Fruit fly (Drosophila melanogaster) whole organism, embryonic: ENCODE results near the gene opa.

Experiments
- B-H2 ChIP-seq: fragments of 200-800 bp; sonication (Bioruptor generic); optimal IDR thresholded peaks from 2 replicates; lab custom pipeline; 2018; ENCODE audit warnings: missing biosample characterization, mild to moderate bottlenecking, missing genetic modification characterization
- CG10267 ChIP-seq: fragments of 200-800 bp; sonication (Bioruptor generic); optimal IDR thresholded peaks from 2 replicates; lab custom pipeline; 2018; ENCODE audit warnings: missing biosample characterization, mild to moderate bottlenecking, missing genetic modification characterization, moderate library complexity
- CG12236 ChIP-seq: fragments of 200-800 bp; sonication (Bioruptor generic); optimal IDR thresholded peaks from 2 replicates; lab custom pipeline; 2016; ENCODE audit warnings: missing biosample characterization, missing genetic modification characterization
- CG13894 ChIP-seq: fragments of 200-800 bp; sonication (Bioruptor generic); optimal IDR thresholded peaks from 3 replicates; lab custom pipeline; 2018; ENCODE audit warnings: missing biosample characterization, mild to moderate bottlenecking, missing genetic modification characterization, moderate library complexity
- CG14014 ChIP-seq: fragments of 200-800 bp; sonication (Bioruptor generic); IDR thresholded peaks from 2 replicates; pipeline ENCODE4 v1.3.6; 2022; ENCODE audit warnings: missing biosample characterization, missing genetic modification characterization
- CG14441 ChIP-seq: fragments of 200-800 bp; sonication (Bioruptor generic); IDR thresholded peaks from 2 replicates; pipeline ENCODE4 v1.3.6; 2022; ENCODE audit warnings: missing biosample characterization, missing genetic modification characterization
- CG17829 ChIP-seq: fragments of 200-800 bp; optimal IDR thresholded peaks from 2 replicates; lab custom pipeline; 2019; ENCODE audit warnings: missing biosample characterization, mild to moderate bottlenecking, missing genetic modification characterization, moderate library complexity
- CG17912 ChIP-seq: fragments of 200-800 bp; sonication (Bioruptor generic); optimal IDR thresholded peaks from 2 replicates; lab custom pipeline; 2018; ENCODE audit warnings: missing biosample characterization, mild to moderate bottlenecking, missing genetic modification characterization
- CG2199 ChIP-seq: fragments of 200-800 bp; sonication (Bioruptor generic); IDR thresholded peaks from 3 replicates; pipeline ENCODE4 v1.3.6; 2022; ENCODE audit warnings: missing biosample characterization, missing genetic modification characterization
- CG2712 ChIP-seq: fragments of 200-800 bp; optimal IDR thresholded peaks from 3 replicates; lab custom pipeline; 2019; ENCODE audit warnings: missing biosample characterization, mild to moderate bottlenecking, missing genetic modification characterization, moderate library complexity
- CG2875 ChIP-seq: fragments of 200-800 bp; sonication (Bioruptor generic); optimal IDR thresholded peaks from 2 replicates; lab custom pipeline; 2017; ENCODE audit warnings: missing biosample characterization, mild to moderate bottlenecking, missing genetic modification characterization, missing genetic modification reagents
- CG34224 ChIP-seq: fragments of 200-800 bp; sonication (Bioruptor generic); IDR thresholded peaks from 3 replicates; pipeline ENCODE4 v1.3.6; 2022; ENCODE audit warnings: missing biosample characterization, missing genetic modification characterization; ENCODE audit not compliant: partially characterized antibody
- CG4854 ChIP-seq: fragments of 200-800 bp; sonication (Bioruptor generic); optimal IDR thresholded peaks from 2 replicates; lab custom pipeline; 2016; ENCODE audit warnings: missing biosample characterization, missing genetic modification characterization, inconsistent platforms
- Camta ChIP-seq: fragments of 200-800 bp; sonication (Bioruptor generic); optimal IDR thresholded peaks from 2 replicates; lab custom pipeline; 2016; ENCODE audit warnings: missing biosample characterization, missing genetic modification characterization
- E2f2 ChIP-seq: fragments of 200-800 bp; sonication (Bioruptor generic); IDR thresholded peaks from 2 replicates; pipeline ENCODE4 v1.3.6; 2022; ENCODE audit warnings: missing biosample characterization, missing genetic modification characterization
- HLH4C ChIP-seq: fragments of 200-800 bp; sonication (Bioruptor generic); IDR thresholded peaks from 3 replicates; pipeline ENCODE4 v1.3.6; 2022; ENCODE audit warnings: missing biosample characterization, missing genetic modification characterization; ENCODE audit not compliant: partially characterized antibody
- Hr3 ChIP-seq: fragments of 200-800 bp; sonication (Bioruptor generic); optimal IDR thresholded peaks from 3 replicates; lab custom pipeline; 2016; ENCODE audit warnings: missing biosample characterization, missing genetic modification characterization
- Hr51 ChIP-seq, 2 experiments: fragments of 200-800 bp; sonication (Bioruptor generic); optimal IDR thresholded peaks; 2 replicates in 1 of 2; 3 replicates in 1 of 2; lab custom pipeline; 2016 to 2018; ENCODE audit warnings: missing biosample characterization in 2 of 2, missing genetic modification characterization in 2 of 2, mild to moderate bottlenecking in 1 of 2, moderate library complexity in 1 of 2
- Jarid2 ChIP-seq: fragments of 200-800 bp; sonication (Bioruptor generic); optimal IDR thresholded peaks from 3 replicates; lab custom pipeline; 2017; ENCODE audit warnings: mild to moderate bottlenecking, missing biosample characterization, missing genetic modification reagents, missing genetic modification characterization
- Lim3 ChIP-seq: fragments of 200-800 bp; sonication (Bioruptor generic); IDR thresholded peaks from 2 replicates; pipeline ENCODE4 v1.3.6; 2022; ENCODE audit warnings: missing biosample characterization, missing genetic modification characterization
- Nf-YC ChIP-seq: fragments of 200-800 bp; optimal IDR thresholded peaks from 3 replicates; lab custom pipeline; 2019; ENCODE audit warnings: missing biosample characterization, mild to moderate bottlenecking, missing genetic modification characterization, moderate library complexity
- Rx ChIP-seq: fragments of 200-800 bp; sonication (Bioruptor generic); IDR thresholded peaks from 2 replicates; pipeline ENCODE4 v1.3.6; 2022; ENCODE audit warnings: missing biosample characterization, missing genetic modification characterization
- TFAM ChIP-seq: fragments of 200-800 bp; sonication (Bioruptor generic); optimal IDR thresholded peaks from 2 replicates; lab custom pipeline; 2017; ENCODE audit warnings: missing biosample characterization, missing genetic modification characterization, inconsistent platforms
- Tbp ChIP-seq: fragments of >200 bp; optimal IDR thresholded peaks from 2 replicates; lab custom pipeline; 2018; ENCODE audit warnings: missing biosample characterization, missing genetic modification characterization
- Vsx1 ChIP-seq: fragments of 200-800 bp; sonication (Bioruptor generic); optimal IDR thresholded peaks from 2 replicates; lab custom pipeline; 2017; ENCODE audit warnings: missing biosample characterization, mild to moderate bottlenecking, missing genetic modification characterization, missing genetic modification reagents
- ac ChIP-seq: fragments of 200-800 bp; sonication (Bioruptor generic); optimal IDR thresholded peaks from 3 replicates; lab custom pipeline; 2017; ENCODE audit warnings: missing biosample characterization, mild to moderate bottlenecking, missing genetic modification characterization
- amos ChIP-seq: fragments of 200-800 bp; sonication (Bioruptor generic); IDR thresholded peaks from 2 replicates; pipeline ENCODE4 v1.3.6; 2022; ENCODE audit warnings: missing biosample characterization, missing genetic modification characterization; ENCODE audit not compliant: partially characterized antibody
- bowl ChIP-seq: fragments of 200-800 bp; sonication (Bioruptor generic); IDR thresholded peaks from 2 replicates; pipeline ENCODE4 v1.3.6; 2022; ENCODE audit warnings: missing biosample characterization, missing genetic modification characterization
- chinmo ChIP-seq: fragments of 200-800 bp; sonication (Bioruptor generic); IDR thresholded peaks from 4 replicates; pipeline ENCODE4 v1.3.6; 2022; ENCODE audit warnings: missing biosample characterization, missing genetic modification characterization; ENCODE audit not compliant: partially characterized antibody
- da ChIP-seq: fragments of 200-800 bp; sonication (Bioruptor generic); optimal IDR thresholded peaks from 2 replicates; lab custom pipeline; 2016; ENCODE audit warnings: missing biosample characterization, missing genetic modification characterization
- hth ChIP-seq: fragments of >200 bp; optimal IDR thresholded peaks from 2 replicates; lab custom pipeline; 2017; ENCODE audit warnings: inconsistent platforms
- kay ChIP-seq: fragments of 200-800 bp; sonication (Bioruptor generic); optimal IDR thresholded peaks from 2 replicates; lab custom pipeline; 2016; ENCODE audit warnings: missing biosample characterization, missing genetic modification characterization
- lola ChIP-seq, 3 experiments: fragments of >200 bp in 2 of 3; fragments of 200-800 bp in 1 of 3; sonication (Bioruptor generic) in 1 of 3; optimal IDR thresholded peaks; 2 replicates each; lab custom pipeline; 2017 to 2019; ENCODE audit warnings: missing biosample characterization in 3 of 3, missing genetic modification characterization in 3 of 3, mild to moderate bottlenecking in 1 of 3, moderate library complexity in 1 of 3
- mam ChIP-seq: fragments of 200-800 bp; sonication (Bioruptor generic); optimal IDR thresholded peaks from 3 replicates; lab custom pipeline; 2016; ENCODE audit warnings: missing biosample characterization, missing genetic modification characterization
- nmo ChIP-seq: fragments of 200-800 bp; sonication (Bioruptor generic); optimal IDR thresholded peaks from 2 replicates; lab custom pipeline; 2018; ENCODE audit warnings: missing biosample characterization, mild to moderate bottlenecking, missing genetic modification characterization, moderate library complexity
- nom ChIP-seq: fragments of 200-800 bp; sonication (Bioruptor generic); optimal IDR thresholded peaks from 2 replicates; lab custom pipeline; 2017; ENCODE audit warnings: missing biosample characterization, missing genetic modification characterization, mild to moderate bottlenecking, moderate library complexity, missing genetic modification reagents
- odd ChIP-seq: fragments of 200-800 bp; sonication (Bioruptor generic); optimal IDR thresholded peaks from 2 replicates; lab custom pipeline; 2017; ENCODE audit warnings: missing biosample characterization, mild to moderate bottlenecking, missing genetic modification characterization
- onecut ChIP-seq: fragments of 200-800 bp; sonication (Bioruptor generic); IDR thresholded peaks from 2 replicates; pipeline ENCODE4 v1.3.6; 2022; ENCODE audit warnings: missing biosample characterization, missing genetic modification characterization
- psq ChIP-seq: fragments of 200-800 bp; sonication (Bioruptor generic); optimal IDR thresholded peaks from 2 replicates; lab custom pipeline; 2017; ENCODE audit warnings: missing biosample characterization, missing genetic modification characterization
- sens-2 ChIP-seq: fragments of 200-800 bp; sonication (Bioruptor generic); IDR thresholded peaks from 2 replicates; pipeline ENCODE4 v1.3.6; 2022; ENCODE audit warnings: missing biosample characterization, missing genetic modification characterization
- sob ChIP-seq: fragments of 200-800 bp; sonication (Bioruptor generic); IDR thresholded peaks from 2 replicates; pipeline ENCODE4 v1.3.6; 2022; ENCODE audit warnings: missing biosample characterization, missing genetic modification characterization
- sug ChIP-seq: fragments of 200-800 bp; optimal IDR thresholded peaks from 2 replicates; lab custom pipeline; 2019; ENCODE audit warnings: missing biosample characterization, mild to moderate bottlenecking, missing genetic modification characterization, moderate library complexity
- tin ChIP-seq: fragments of 200-800 bp; sonication (Bioruptor generic); optimal IDR thresholded peaks from 3 replicates; lab custom pipeline; 2016; ENCODE audit warnings: missing biosample characterization, missing genetic modification characterization
- tll ChIP-seq, 2 experiments: fragments of 200-800 bp in 1 of 2; fragments of >200 bp in 1 of 2; sonication (Bioruptor generic) in 1 of 2; optimal IDR thresholded peaks; 2 replicates each; lab custom pipeline; 2017 to 2019; ENCODE audit warnings: missing biosample characterization in 2 of 2, missing genetic modification characterization in 2 of 2, mild to moderate bottlenecking in 1 of 2, moderate library complexity in 1 of 2
- ttk ChIP-seq: fragments of 200-800 bp; sonication (Bioruptor generic); IDR thresholded peaks from 2 replicates; pipeline ENCODE4 v2.1.2; 2022; ENCODE audit warnings: missing biosample characterization, missing genetic modification characterization
- unpg ChIP-seq: fragments of 200-800 bp; sonication (Bioruptor generic); optimal IDR thresholded peaks from 3 replicates; lab custom pipeline; 2018; ENCODE audit warnings: missing biosample characterization, mild to moderate bottlenecking, missing genetic modification characterization, moderate library complexity
- wdn ChIP-seq: fragments of 200-800 bp; sonication (Bioruptor generic); IDR thresholded peaks from 2 replicates; pipeline ENCODE4 v1.3.6; 2022; ENCODE audit warnings: missing biosample characterization, missing genetic modification characterization
- wek ChIP-seq: fragments of 200-800 bp; sonication (Bioruptor generic); optimal IDR thresholded peaks from 3 replicates; lab custom pipeline; 2018; ENCODE audit warnings: missing biosample characterization, mild to moderate bottlenecking, missing genetic modification characterization, moderate library complexity
- yki ChIP-seq: fragments of >200 bp; optimal IDR thresholded peaks from 3 replicates; lab custom pipeline; 2018
- zfh1 ChIP-seq: fragments of 200-800 bp; sonication (Bioruptor generic); IDR thresholded peaks from 3 replicates; pipeline ENCODE4 v1.3.6; 2022; ENCODE audit warnings: missing biosample characterization, missing genetic modification characterization

The opa gene

DNA sequence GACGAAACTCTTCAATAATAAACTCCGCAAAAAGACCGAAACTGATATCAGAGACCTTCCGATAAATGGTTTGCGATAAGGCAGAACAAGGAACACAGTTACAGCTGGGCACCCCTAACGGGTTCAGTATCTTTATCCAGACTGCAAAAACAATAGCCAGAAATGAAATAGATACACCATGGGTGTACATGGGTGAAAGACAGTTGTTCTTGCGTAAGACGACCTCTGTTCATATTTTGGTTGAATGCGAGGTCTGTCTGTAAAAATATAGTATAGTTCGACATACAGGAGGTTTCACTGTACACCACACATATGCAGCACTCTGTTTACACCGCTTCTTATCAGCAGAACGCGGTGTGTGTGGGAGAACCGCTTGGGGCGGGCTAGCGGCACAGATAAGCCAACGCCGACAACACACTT lies 59.5 kb downstream of the opa start (continued):
- TF ChIP-seq CG34224 (GFP tag; lab: Robert Waterston, UW) (no peak), Hr51 (GFP tag; optimal IDR thresholded peaks at IDR 0.05; lab: Kevin White, UChicago) (peak; percentile 28 to 70), TFAM (no peak), CG17912 (GFP tag; lab: Kevin White, UChicago) (no peak), amos (GFP tag; lab: Robert Waterston, UW) (peak; percentile 10; the same call in 1 of the 2 replicates), E2f2 (peak; percentile 27; the same call in 1 of the 2 replicates), Vsx1 (peak; percentile 49), kay (GFP tag; lab: Kevin White, UChicago) (peak; percentile 59), CG14441 (peak; percentile 68; the same call in 1 of the 2 replicates), hth (no peak), B-H2 (GFP tag; lab: Kevin White, UChicago) (peak; percentile 70), bowl (GFP tag; lab: Robert Waterston, UW) (0 out of 2 replicates have a peak, but pooled peaks have one; percentile 44), CG2712 (tag; lab: Kevin White, UChicago) (peak; percentile 66), CG12236 (GFP tag; lab: Kevin White, UChicago) (peak; percentile 31), unpg (peak; percentile 67), yki (lab: Kevin White, UChicago) (no peak), CG14014 (GFP tag; lab: Robert Waterston, UW) (peak; percentile 72), sens-2 (GFP tag; lab: Robert Waterston, UW) (no peak), sug (tag; lab: Kevin White, UChicago) (peak; percentile 96), zfh1 (GFP tag; lab: Robert Waterston, UW) (peak; percentile 81), wek (peak; percentile 63), chinmo (0 out of 4 replicates have a peak, but pooled peaks have one; percentile 64), lola (GFP tag; optimal IDR thresholded peaks at IDR 0.05; lab: Kevin White, UChicago) (peak in 1 of 3 experiments; percentile 24), Tbp (GFP tag; lab: Kevin White, UChicago) (no peak), Jarid2 (GFP tag; lab: Kevin White, UChicago) (peak; percentile 16), CG2199 (0 out of 3 replicates have a peak, but pooled peaks have one; percentile 63), CG10267 (peak; percentile 28), onecut (GFP tag; lab: Robert Waterston, UW) (peak; percentile 53), mam (GFP tag; lab: Kevin White, UChicago) (peak; percentile 78), sob (GFP tag; lab: Robert Waterston, UW) (peak; percentile 78), wdn (GFP tag; lab: Robert Waterston, UW) (peak; percentile 50), da (GFP tag; lab: Kevin White, UChicago) (no peak), CG4854 (GFP tag; lab: Kevin White, UChicago) (peak; percentile 43), CG2875 (GFP tag; lab: Kevin White, UChicago) (peak; percentile 14), tin (GFP tag; lab: Kevin White, UChicago) (peak; percentile 55), CG17829 (tag; lab: Kevin White, UChicago) (peak; percentile 49), tll (GFP tag; optimal IDR thresholded peaks at IDR 0.05; lab: Kevin White, UChicago) (no peak), nom (GFP tag; lab: Kevin White, UChicago) (no peak), HLH4C (GFP tag; lab: Robert Waterston, UW) (no peak), Camta (peak; percentile 39), odd (GFP tag; lab: Kevin White, UChicago) (peak; percentile 50), Rx (GFP tag; lab: Robert Waterston, UW) (0 out of 2 replicates have a peak, but pooled peaks have one; percentile 7), Nf-YC (tag; lab: Kevin White, UChicago) (peak; percentile 55), CG13894 (tag; lab: Kevin White, UChicago) (peak; percentile 66), nmo (peak; percentile 57), ttk (GFP tag; lab: Robert Waterston, UW) (0 out of 2 replicates have a peak, but pooled peaks have one; percentile 44), Hr3 (GFP tag; lab: Kevin White, UChicago) (peak; percentile 41), ac (no peak), psq (GFP tag; lab: Kevin White, UChicago) (peak; percentile 5), Lim3 (GFP tag; lab: Robert Waterston, UW) (no peak)
